Fruit fly (Drosophila melanogaster) whole organism, embryonic: ENCODE data around the gene CG33986.

Experiments used
- CG10147 ChIP-seq: fragments of 200-800 bp; sonication (Bioruptor generic); optimal IDR thresholded peaks from 2 replicates; lab custom pipeline; 2019; ENCODE audit warnings: missing biosample characterization, mild to moderate bottlenecking, missing genetic modification characterization, moderate library complexity
- CG10267 ChIP-seq: fragments of 200-800 bp; sonication (Bioruptor generic); optimal IDR thresholded peaks from 2 replicates; lab custom pipeline; 2018; ENCODE audit warnings: missing biosample characterization, mild to moderate bottlenecking, missing genetic modification characterization, moderate library complexity
- CG10979 ChIP-seq: fragments of 200-800 bp; sonication (Bioruptor generic); optimal IDR thresholded peaks from 2 replicates; lab custom pipeline; 2018; ENCODE audit warnings: missing biosample characterization, mild to moderate bottlenecking, missing genetic modification characterization, moderate library complexity
- CG12155 ChIP-seq: fragments of 200-800 bp; sonication (Bioruptor generic); optimal IDR thresholded peaks from 3 replicates; lab custom pipeline; 2016; ENCODE audit warnings: missing biosample characterization, missing genetic modification characterization
- CG12744 ChIP-seq: fragments of 200-800 bp; sonication (Bioruptor generic); optimal IDR thresholded peaks from 2 replicates; lab custom pipeline; 2016; ENCODE audit warnings: missing biosample characterization, missing genetic modification characterization
- CG13624 ChIP-seq: fragments of 200-800 bp; sonication (Bioruptor generic); optimal IDR thresholded peaks from 2 replicates; lab custom pipeline; 2016; ENCODE audit warnings: missing biosample characterization, missing genetic modification characterization
- CG14965 ChIP-seq: fragments of 200-800 bp; sonication (Bioruptor generic); optimal IDR thresholded peaks from 2 replicates; lab custom pipeline; 2016; ENCODE audit warnings: missing biosample characterization, missing genetic modification characterization, borderline replicate concordance
- CG1529 ChIP-seq: fragments of 200-800 bp; sonication (Bioruptor generic); optimal IDR thresholded peaks from 3 replicates; lab custom pipeline; 2018; ENCODE audit warnings: missing biosample characterization, missing genetic modification characterization
- CG2199 ChIP-seq: fragments of 200-800 bp; sonication (Bioruptor generic); IDR thresholded peaks from 3 replicates; pipeline ENCODE4 v1.3.6; 2022; ENCODE audit warnings: missing biosample characterization, missing genetic modification characterization
- CG2889 ChIP-seq: fragments of 200-800 bp; sonication (Bioruptor generic); IDR thresholded peaks from 3 replicates; pipeline ENCODE4 v1.3.6; 2022; ENCODE audit warnings: missing biosample characterization, missing genetic modification characterization
- CG30431 ChIP-seq: fragments of 200-800 bp; sonication (Bioruptor generic); optimal IDR thresholded peaks from 2 replicates; lab custom pipeline; 2017; ENCODE audit warnings: missing biosample characterization, missing genetic modification characterization
- CG3065 ChIP-seq: fragments of 200-800 bp; sonication (Bioruptor generic); optimal IDR thresholded peaks from 2 replicates; lab custom pipeline; 2016; ENCODE audit warnings: missing biosample characterization, missing genetic modification characterization
- CG31224 ChIP-seq: fragments of 200-800 bp; sonication (Bioruptor generic); IDR thresholded peaks from 2 replicates; pipeline ENCODE4 v1.3.6; 2022; ENCODE audit warnings: missing biosample characterization, missing genetic modification characterization
- CG34422 ChIP-seq: fragments of 200-800 bp; sonication (Bioruptor generic); IDR thresholded peaks from 3 replicates; pipeline ENCODE4 v1.3.6; 2022; ENCODE audit warnings: missing biosample characterization, missing genetic modification characterization
- CG4854 ChIP-seq: fragments of 200-800 bp; sonication (Bioruptor generic); optimal IDR thresholded peaks from 2 replicates; lab custom pipeline; 2016; ENCODE audit warnings: missing biosample characterization, missing genetic modification characterization, inconsistent platforms
- CG6813 ChIP-seq: fragments of 200-800 bp; sonication (Bioruptor generic); optimal IDR thresholded peaks from 2 replicates; lab custom pipeline; 2017; ENCODE audit warnings: missing biosample characterization, missing genetic modification characterization, mild to moderate bottlenecking, moderate library complexity, missing genetic modification reagents
- CG9609 ChIP-seq: fragments of 200-800 bp; sonication (Bioruptor generic); optimal IDR thresholded peaks from 3 replicates; lab custom pipeline; 2016; ENCODE audit warnings: missing biosample characterization, missing genetic modification characterization
- CTCF ChIP-seq: fragments of 200-800 bp; sonication (Bioruptor generic); optimal IDR thresholded peaks from 2 replicates; lab custom pipeline; 2017; ENCODE audit warnings: missing biosample characterization, mild to moderate bottlenecking, missing genetic modification characterization, moderate library complexity
- D19B ChIP-seq: fragments of 200-800 bp; sonication (Bioruptor generic); optimal IDR thresholded peaks from 2 replicates; lab custom pipeline; 2017; ENCODE audit warnings: missing biosample characterization, mild to moderate bottlenecking, missing genetic modification characterization
- Dip2 ChIP-seq: fragments of 200-800 bp; sonication (Bioruptor generic); IDR thresholded peaks from 2 replicates; pipeline ENCODE4 v1.3.6; 2022; ENCODE audit warnings: missing biosample characterization, missing genetic modification characterization
- Dip3 ChIP-seq: fragments of 200-800 bp; sonication (Bioruptor generic); optimal IDR thresholded peaks from 3 replicates; lab custom pipeline; 2016; ENCODE audit warnings: missing biosample characterization, missing genetic modification characterization
- Elba2 ChIP-seq: fragments of 200-800 bp; sonication (Bioruptor generic); optimal IDR thresholded peaks from 3 replicates; lab custom pipeline; 2016; ENCODE audit warnings: missing biosample characterization, missing genetic modification characterization
- Fer1 ChIP-seq: fragments of 200-800 bp; sonication (Bioruptor generic); optimal IDR thresholded peaks from 2 replicates; lab custom pipeline; 2017; ENCODE audit warnings: missing biosample characterization, mild to moderate bottlenecking, missing genetic modification characterization
- HHEX ChIP-seq: fragments of 200-800 bp; sonication (Bioruptor generic); optimal IDR thresholded peaks from 3 replicates; lab custom pipeline; 2017; ENCODE audit warnings: missing biosample characterization, mild to moderate bottlenecking, missing genetic modification characterization, missing genetic modification reagents
- HLH54F ChIP-seq: fragments of 200-800 bp; sonication (Bioruptor generic); optimal IDR thresholded peaks from 3 replicates; lab custom pipeline; 2016; ENCODE audit warnings: missing biosample characterization, missing genetic modification characterization
- Hmr ChIP-seq: fragments of 200-800 bp; sonication (Bioruptor generic); optimal IDR thresholded peaks from 3 replicates; lab custom pipeline; 2017; ENCODE audit warnings: mild to moderate bottlenecking, missing biosample characterization, missing genetic modification reagents, missing genetic modification characterization
- Meics ChIP-seq: fragments of 200-800 bp; sonication (Bioruptor generic); optimal IDR thresholded peaks from 2 replicates; lab custom pipeline; 2017; ENCODE audit warnings: missing biosample characterization, mild to moderate bottlenecking, missing genetic modification characterization
- Mrtf ChIP-seq: fragments of 200-800 bp; sonication (Bioruptor generic); IDR thresholded peaks from 3 replicates; pipeline ENCODE4 v1.3.6; 2022; ENCODE audit warnings: missing biosample characterization, missing genetic modification characterization
- Sin3A ChIP-seq: fragments of >200 bp; optimal IDR thresholded peaks from 2 replicates; lab custom pipeline; 2018
- Sox102F ChIP-seq: fragments of 200-800 bp; sonication (Bioruptor generic); optimal IDR thresholded peaks from 2 replicates; lab custom pipeline; 2018; ENCODE audit warnings: missing biosample characterization, mild to moderate bottlenecking, missing genetic modification characterization, moderate library complexity
- Xbp1 ChIP-seq: fragments of 200-800 bp; sonication (Bioruptor generic); optimal IDR thresholded peaks from 3 replicates; lab custom pipeline; 2016; ENCODE audit warnings: missing biosample characterization, mild to moderate bottlenecking, missing genetic modification characterization
- ab ChIP-seq: fragments of 200-800 bp; sonication (Bioruptor generic); optimal IDR thresholded peaks from 2 replicates; lab custom pipeline; 2016; ENCODE audit warnings: missing biosample characterization, missing genetic modification characterization
- bigmax ChIP-seq: fragments of 200-800 bp; sonication (Bioruptor generic); optimal IDR thresholded peaks from 2 replicates; lab custom pipeline; 2018; ENCODE audit warnings: missing biosample characterization, mild to moderate bottlenecking, missing genetic modification characterization
- cas ChIP-seq: fragments of 200-800 bp; sonication (Bioruptor generic); IDR thresholded peaks from 2 replicates; pipeline ENCODE4 v1.3.6; 2022; ENCODE audit warnings: missing biosample characterization, missing genetic modification characterization
- corto ChIP-seq: fragments of 200-800 bp; sonication (Bioruptor generic); optimal IDR thresholded peaks from 2 replicates; lab custom pipeline; 2016; ENCODE audit warnings: missing biosample characterization, mild to moderate bottlenecking, missing genetic modification characterization, moderate library complexity
- crc ChIP-seq: fragments of 200-800 bp; sonication (Bioruptor generic); optimal IDR thresholded peaks from 2 replicates; lab custom pipeline; 2016; ENCODE audit warnings: missing biosample characterization, missing genetic modification characterization
- ewg ChIP-seq: fragments of 200-800 bp; sonication (Bioruptor generic); optimal IDR thresholded peaks from 3 replicates; lab custom pipeline; 2017; ENCODE audit warnings: mild to moderate bottlenecking, missing biosample characterization, missing genetic modification reagents, missing genetic modification characterization
- fru ChIP-seq: fragments of >200 bp; optimal IDR thresholded peaks from 2 replicates; lab custom pipeline; 2017
- gce ChIP-seq: fragments of 200-800 bp; sonication (Bioruptor generic); IDR thresholded peaks from 3 replicates; pipeline ENCODE4 v1.3.6; 2022; ENCODE audit warnings: missing biosample characterization, missing genetic modification characterization
- gfzf ChIP-seq: fragments of 200-800 bp; sonication (Bioruptor generic); optimal IDR thresholded peaks from 2 replicates; lab custom pipeline; 2016; ENCODE audit warnings: missing biosample characterization, mild to moderate bottlenecking, missing genetic modification characterization, moderate library complexity
- grau ChIP-seq: fragments of 200-800 bp; optimal IDR thresholded peaks from 3 replicates; lab custom pipeline; 2019; ENCODE audit warnings: missing biosample characterization, mild to moderate bottlenecking, missing genetic modification characterization, moderate library complexity
- hbn ChIP-seq: fragments of 200-800 bp; sonication (Bioruptor generic); IDR thresholded peaks from 2 replicates; pipeline ENCODE4 v1.3.6; 2022; ENCODE audit warnings: missing biosample characterization, missing genetic modification characterization; ENCODE audit not compliant: partially characterized antibody
- maf-S ChIP-seq: fragments of 200-800 bp; sonication (Bioruptor generic); optimal IDR thresholded peaks from 2 replicates; lab custom pipeline; 2016; ENCODE audit warnings: missing biosample characterization, missing genetic modification characterization
- peb ChIP-seq: fragments of 200-800 bp; sonication (Bioruptor generic); IDR thresholded peaks from 2 replicates; pipeline ENCODE4 v1.3.6; 2022; ENCODE audit warnings: missing biosample characterization, missing genetic modification characterization
- pfk ChIP-seq: fragments of 200-800 bp; sonication (Bioruptor generic); optimal IDR thresholded peaks from 2 replicates; lab custom pipeline; 2018; ENCODE audit warnings: missing biosample characterization, mild to moderate bottlenecking, missing genetic modification characterization, moderate library complexity
- pnt ChIP-seq: fragments of 200-800 bp; sonication (Bioruptor generic); optimal IDR thresholded peaks from 3 replicates; lab custom pipeline; 2016; ENCODE audit warnings: missing biosample characterization, missing genetic modification characterization
- row ChIP-seq: fragments of 200-800 bp; sonication (Bioruptor generic); IDR thresholded peaks from 3 replicates; pipeline ENCODE4 v1.3.6; 2022; ENCODE audit warnings: missing biosample characterization, missing genetic modification characterization
- sisA ChIP-seq: fragments of 200-800 bp; sonication (Bioruptor generic); IDR thresholded peaks from 2 replicates; pipeline ENCODE4 v1.3.6; 2022; ENCODE audit warnings: missing biosample characterization, missing genetic modification characterization
- slp2 ChIP-seq: fragments of 200-800 bp; sonication (Bioruptor generic); optimal IDR thresholded peaks from 2 replicates; lab custom pipeline; 2016; ENCODE audit warnings: missing biosample characterization, missing genetic modification characterization
- sna ChIP-seq: fragments of 200-800 bp; sonication (Bioruptor generic); IDR thresholded peaks from 2 replicates; pipeline ENCODE4 v1.3.6; 2022; ENCODE audit warnings: missing biosample characterization, missing genetic modification characterization; ENCODE audit not compliant: partially characterized antibody
- sr ChIP-seq: fragments of 200-800 bp; sonication (Bioruptor generic); IDR thresholded peaks from 3 replicates; pipeline ENCODE4 v1.3.6; 2022; ENCODE audit warnings: missing biosample characterization, missing genetic modification characterization
- trh ChIP-seq: fragments of 200-800 bp; sonication (Bioruptor generic); optimal IDR thresholded peaks from 2 replicates; lab custom pipeline; 2016; ENCODE audit warnings: missing biosample characterization, missing genetic modification characterization
- tup ChIP-seq: fragments of 200-800 bp; sonication (Bioruptor generic); optimal IDR thresholded peaks from 2 replicates; lab custom pipeline; 2016; ENCODE audit warnings: missing biosample characterization, mild to moderate bottlenecking, missing genetic modification characterization, moderate library complexity

The CG33986 gene

DNA sequence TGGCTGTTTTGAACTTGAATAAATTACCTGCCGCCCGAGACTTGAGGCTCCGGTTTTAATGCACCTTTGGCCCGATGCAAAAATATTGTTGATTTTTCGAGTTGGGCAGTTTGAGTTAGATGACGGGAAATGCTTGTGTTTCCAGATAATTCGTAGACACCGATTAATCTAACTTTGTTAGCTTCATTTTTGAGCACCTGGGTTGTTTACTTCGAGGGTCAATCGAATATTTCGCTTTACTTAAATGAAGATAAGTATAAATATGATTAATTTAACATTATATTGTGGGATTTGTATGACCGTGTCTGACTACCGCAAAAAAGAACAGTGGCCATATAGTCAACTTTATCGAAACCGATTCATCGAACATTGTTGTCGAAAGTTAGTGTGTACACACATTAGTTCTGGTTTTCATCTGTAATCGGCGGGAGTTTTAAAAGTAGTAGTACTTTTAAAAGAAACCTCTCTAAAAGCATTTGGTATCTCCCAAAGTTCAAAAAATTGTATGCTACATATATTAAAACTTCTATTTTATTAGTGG lies 1.2 kb downstream of the CG33986 start, which contains the start of gene CG7945 (continued):
- TF ChIP-seq Fer1 (GFP tag; lab: Kevin White, UChicago) (peak; percentile 11), corto (GFP tag; lab: Kevin White, UChicago) (no peak), CG6813 (GFP tag; lab: Kevin White, UChicago) (no peak), CG34422 (GFP tag; lab: Robert Waterston, UW) (no peak), cas (no peak), CG14965 (GFP tag; lab: Kevin White, UChicago) (no peak), Mrtf (GFP tag; lab: Robert Waterston, UW) (no peak), crc (GFP tag; lab: Kevin White, UChicago) (no peak), gce (GFP tag; lab: Robert Waterston, UW) (no peak), fru (lab: Kevin White, UChicago) (no peak), CG30431 (GFP tag; lab: Kevin White, UChicago) (no peak), HLH54F (GFP tag; lab: Kevin White, UChicago) (no peak), Hmr (GFP tag; lab: Kevin White, UChicago) (no peak), CTCF (no peak), bigmax (no peak), CG2199 (GFP tag; lab: Robert Waterston, UW) (no peak), grau (tag; lab: Kevin White, UChicago) (no peak), Xbp1 (GFP tag; lab: Kevin White, UChicago) (no peak), sna (0 out of 2 replicates have a peak, but pooled peaks have one; percentile 35), Sox102F (no peak), ab (GFP tag; lab: Kevin White, UChicago) (no peak), row (GFP tag; lab: Robert Waterston, UW) (peak; percentile 17; the same call in 1 of the 3 replicates), ewg (no peak), tup (GFP tag; lab: Kevin White, UChicago) (no peak), Dip3 (no peak), sr (GFP tag; lab: Robert Waterston, UW) (no peak), slp2 (GFP tag; lab: Kevin White, UChicago) (no peak), Sin3A (lab: Kevin White, UChicago) (no peak), peb (GFP tag; lab: Robert Waterston, UW) (no peak), HHEX (GFP tag; lab: Kevin White, UChicago) (no peak), pfk (GFP tag; lab: Kevin White, UChicago) (no peak), Meics (GFP tag; lab: Kevin White, UChicago) (no peak), gfzf (GFP tag; lab: Kevin White, UChicago) (peak; percentile 84), CG10979 (tag; lab: Kevin White, UChicago) (no peak), CG2889 (GFP tag; lab: Robert Waterston, UW) (no peak), maf-S (GFP tag; lab: Kevin White, UChicago) (no peak), Elba2 (GFP tag; lab: Kevin White, UChicago) (no peak), hbn (GFP tag; lab: Robert Waterston, UW) (peak; percentile 63), CG12155 (GFP tag; lab: Kevin White, UChicago) (no peak), pnt (GFP tag; lab: Kevin White, UChicago) (no peak), D19B (GFP tag; lab: Kevin White, UChicago) (no peak), CG12744 (GFP tag; lab: Kevin White, UChicago) (no peak), CG9609 (GFP tag; lab: Kevin White, UChicago) (no peak), CG10147 (peak; percentile 19), sisA (GFP tag; lab: Robert Waterston, UW) (no peak), CG3065 (no peak), trh (GFP tag; lab: Kevin White, UChicago) (no peak), CG4854 (GFP tag; lab: Kevin White, UChicago) (no peak), Dip2 (GFP tag; lab: Robert Waterston, UW) (no peak), CG31224 (GFP tag; lab: Robert Waterston, UW) (no peak), CG10267 (tag; lab: Kevin White, UChicago) (peak; percentile 44), CG13624 (GFP tag; lab: Kevin White, UChicago) (no peak), CG1529 (GFP tag; lab: Kevin White, UChicago) (no peak)
